Fruit fly (Drosophila melanogaster) whole organism, embryonic: ENCODE measurements around the gene CG4570.

Source experiments
- BtbVII ChIP-seq: fragments of 200-800 bp; sonication (Bioruptor generic); optimal IDR thresholded peaks from 3 replicates; lab custom pipeline; 2017; ENCODE audit warnings: missing biosample characterization, mild to moderate bottlenecking, missing genetic modification characterization
- CG10147 ChIP-seq: fragments of 200-800 bp; sonication (Bioruptor generic); optimal IDR thresholded peaks from 2 replicates; lab custom pipeline; 2019; ENCODE audit warnings: missing biosample characterization, mild to moderate bottlenecking, missing genetic modification characterization, moderate library complexity
- CG10209 ChIP-seq: fragments of 200-800 bp; sonication (Bioruptor generic); optimal IDR thresholded peaks from 3 replicates; lab custom pipeline; 2017; ENCODE audit warnings: missing biosample characterization, mild to moderate bottlenecking, missing genetic modification characterization, missing genetic modification reagents
- CG10366 ChIP-seq: fragments of 200-800 bp; sonication (Bioruptor generic); IDR thresholded peaks from 2 replicates; pipeline ENCODE4 v1.3.6; 2022; ENCODE audit warnings: missing biosample characterization, missing genetic modification characterization
- CG11723 ChIP-seq: fragments of 200-800 bp; sonication (Bioruptor generic); optimal IDR thresholded peaks from 2 replicates; lab custom pipeline; 2017; ENCODE audit warnings: missing biosample characterization, mild to moderate bottlenecking, missing genetic modification characterization
- CG12219 ChIP-seq: fragments of 200-800 bp; sonication (Bioruptor generic); optimal IDR thresholded peaks from 3 replicates; lab custom pipeline; 2018; ENCODE audit warnings: missing biosample characterization, mild to moderate bottlenecking, missing genetic modification characterization
- CG13296 ChIP-seq: fragments of 200-800 bp; sonication (Bioruptor generic); optimal IDR thresholded peaks from 3 replicates; lab custom pipeline; 2018; ENCODE audit warnings: missing biosample characterization, mild to moderate bottlenecking, missing genetic modification characterization
- CG13894 ChIP-seq: fragments of 200-800 bp; sonication (Bioruptor generic); optimal IDR thresholded peaks from 3 replicates; lab custom pipeline; 2018; ENCODE audit warnings: missing biosample characterization, mild to moderate bottlenecking, missing genetic modification characterization, moderate library complexity
- CG1603 ChIP-seq: fragments of 200-800 bp; sonication (Bioruptor generic); optimal IDR thresholded peaks from 2 replicates; lab custom pipeline; 2019; ENCODE audit warnings: missing biosample characterization, mild to moderate bottlenecking, missing genetic modification characterization, moderate library complexity
- CG17328 ChIP-seq: fragments of 200-800 bp; sonication (Bioruptor generic); IDR thresholded peaks from 2 replicates; pipeline ENCODE4 v1.3.6; 2022; ENCODE audit warnings: missing biosample characterization, missing genetic modification characterization
- CG3163 ChIP-seq: fragments of 200-800 bp; sonication (Bioruptor generic); optimal IDR thresholded peaks from 3 replicates; lab custom pipeline; 2016; ENCODE audit warnings: missing biosample characterization, missing genetic modification characterization
- CG34224 ChIP-seq: fragments of 200-800 bp; sonication (Bioruptor generic); IDR thresholded peaks from 3 replicates; pipeline ENCODE4 v1.3.6; 2022; ENCODE audit warnings: missing biosample characterization, missing genetic modification characterization; ENCODE audit not compliant: partially characterized antibody
- CG3995 ChIP-seq: fragments of 200-800 bp; sonication (Bioruptor generic); optimal IDR thresholded peaks from 3 replicates; lab custom pipeline; 2016; ENCODE audit warnings: missing biosample characterization, missing genetic modification characterization
- CG5245 ChIP-seq: fragments of 200-800 bp; sonication (Bioruptor generic); optimal IDR thresholded peaks from 3 replicates; lab custom pipeline; 2016; ENCODE audit warnings: missing biosample characterization, missing genetic modification characterization
- CG6254 ChIP-seq: fragments of 200-800 bp; sonication (Bioruptor generic); optimal IDR thresholded peaks from 3 replicates; lab custom pipeline; 2017; ENCODE audit warnings: mild to moderate bottlenecking, missing biosample characterization, missing genetic modification reagents, missing genetic modification characterization
- CG7271 ChIP-seq: fragments of 200-800 bp; sonication (Bioruptor generic); optimal IDR thresholded peaks from 2 replicates; lab custom pipeline; 2018; ENCODE audit warnings: missing biosample characterization, mild to moderate bottlenecking, missing genetic modification characterization, moderate library complexity
- CG7786 ChIP-seq: fragments of 200-800 bp; sonication (Bioruptor generic); optimal IDR thresholded peaks from 2 replicates; lab custom pipeline; 2016; ENCODE audit warnings: missing biosample characterization, missing genetic modification characterization
- CG7839 ChIP-seq: fragments of 200-800 bp; sonication (Bioruptor generic); optimal IDR thresholded peaks from 3 replicates; lab custom pipeline; 2018; ENCODE audit warnings: missing biosample characterization, mild to moderate bottlenecking, missing genetic modification characterization, moderate library complexity
- CG7928 ChIP-seq: fragments of 200-800 bp; sonication (Bioruptor generic); optimal IDR thresholded peaks from 2 replicates; lab custom pipeline; 2017; ENCODE audit warnings: missing biosample characterization, mild to moderate bottlenecking, missing genetic modification characterization
- D19B ChIP-seq: fragments of 200-800 bp; sonication (Bioruptor generic); optimal IDR thresholded peaks from 2 replicates; lab custom pipeline; 2017; ENCODE audit warnings: missing biosample characterization, mild to moderate bottlenecking, missing genetic modification characterization
- Ets65A ChIP-seq: fragments of 200-800 bp; sonication (Bioruptor generic); peaks from one replicate; lab custom pipeline; 2016; ENCODE audit warnings: missing biosample characterization, missing genetic modification characterization
- Fer2 ChIP-seq: fragments of 200-800 bp; sonication (Bioruptor generic); optimal IDR thresholded peaks from 2 replicates; lab custom pipeline; 2018; ENCODE audit warnings: missing biosample characterization, mild to moderate bottlenecking, missing genetic modification characterization, moderate library complexity
- GATAe ChIP-seq: fragments of 200-800 bp; sonication (Bioruptor generic); conservative IDR thresholded peaks from 2 replicates; pipeline ENCODE4 v1.3.6; 2022; ENCODE audit warnings: missing biosample characterization, missing genetic modification characterization
- Gug ChIP-seq: fragments of 200-800 bp; sonication (Bioruptor generic); IDR thresholded peaks from 4 replicates; pipeline ENCODE4 v1.3.6; 2022; ENCODE audit warnings: missing biosample characterization, missing genetic modification characterization
- HHEX ChIP-seq: fragments of 200-800 bp; sonication (Bioruptor generic); optimal IDR thresholded peaks from 3 replicates; lab custom pipeline; 2017; ENCODE audit warnings: missing biosample characterization, mild to moderate bottlenecking, missing genetic modification characterization, missing genetic modification reagents
- HLHmδ ChIP-seq: fragments of 200-800 bp; sonication (Bioruptor generic); optimal IDR thresholded peaks from 2 replicates; lab custom pipeline; 2018; ENCODE audit warnings: missing biosample characterization, mild to moderate bottlenecking, missing genetic modification characterization, moderate library complexity
- Hr39 ChIP-seq: fragments of >200 bp; optimal IDR thresholded peaks from 2 replicates; lab custom pipeline; 2017
- MESR4 ChIP-seq: fragments of 200-800 bp; sonication (Bioruptor generic); optimal IDR thresholded peaks from 2 replicates; lab custom pipeline; 2018; ENCODE audit warnings: missing biosample characterization, mild to moderate bottlenecking, missing genetic modification characterization, moderate library complexity
- Mes4 ChIP-seq: fragments of 200-800 bp; sonication (Bioruptor generic); optimal IDR thresholded peaks from 2 replicates; lab custom pipeline; 2016; ENCODE audit warnings: missing biosample characterization, missing genetic modification characterization
- Nf-YA ChIP-seq: fragments of 200-800 bp; sonication (Bioruptor generic); IDR thresholded peaks from 2 replicates; pipeline ENCODE4 v1.3.6; 2022; ENCODE audit warnings: missing biosample characterization, missing genetic modification characterization
- Oaz ChIP-seq: fragments of 200-800 bp; sonication (Bioruptor generic); IDR thresholded peaks from 2 replicates; pipeline ENCODE4 v1.3.6; 2022; ENCODE audit warnings: missing biosample characterization, missing genetic modification characterization
- Scr ChIP-seq: fragments of 200-800 bp; sonication (Bioruptor generic); IDR thresholded peaks from 2 replicates; pipeline ENCODE4 v1.3.6; 2022; ENCODE audit warnings: missing biosample characterization, missing genetic modification characterization; ENCODE audit not compliant: partially characterized antibody
- Xrp1 ChIP-seq: fragments of 200-800 bp; sonication (Bioruptor generic); IDR thresholded peaks from 2 replicates; pipeline ENCODE4 v1.3.6; 2022; ENCODE audit warnings: missing biosample characterization, missing genetic modification characterization
- ash1 ChIP-seq: fragments of 200-800 bp; sonication (Bioruptor generic); optimal IDR thresholded peaks from 2 replicates; lab custom pipeline; 2018; ENCODE audit warnings: missing biosample characterization, mild to moderate bottlenecking, missing genetic modification characterization
- bab2 ChIP-seq: fragments of 200-800 bp; sonication (Bioruptor generic); optimal IDR thresholded peaks from 2 replicates; lab custom pipeline; 2016; ENCODE audit warnings: missing biosample characterization, missing genetic modification characterization
- bbx ChIP-seq: fragments of 200-800 bp; sonication (Bioruptor generic); IDR thresholded peaks from 2 replicates; pipeline ENCODE4 v1.3.6; 2022; ENCODE audit warnings: missing biosample characterization, missing genetic modification characterization; ENCODE audit not compliant: partially characterized antibody
- chinmo ChIP-seq: fragments of 200-800 bp; sonication (Bioruptor generic); IDR thresholded peaks from 4 replicates; pipeline ENCODE4 v1.3.6; 2022; ENCODE audit warnings: missing biosample characterization, missing genetic modification characterization; ENCODE audit not compliant: partially characterized antibody
- crol ChIP-seq: fragments of 200-800 bp; sonication (Bioruptor generic); IDR thresholded peaks from 2 replicates; pipeline ENCODE4 v1.3.6; 2022; ENCODE audit warnings: missing biosample characterization, missing genetic modification characterization
- danr ChIP-seq: fragments of 200-800 bp; sonication (Bioruptor generic); IDR thresholded peaks from 2 replicates; pipeline ENCODE4 v1.3.6; 2022; ENCODE audit warnings: missing biosample characterization, missing genetic modification characterization
- dmrt99B ChIP-seq: fragments of 200-800 bp; sonication (Bioruptor generic); optimal IDR thresholded peaks from 2 replicates; lab custom pipeline; 2018; ENCODE audit warnings: missing biosample characterization, mild to moderate bottlenecking, missing genetic modification characterization, moderate library complexity
- emc ChIP-seq: fragments of 200-800 bp; sonication (Bioruptor generic); optimal IDR thresholded peaks from 2 replicates; lab custom pipeline; 2016; ENCODE audit warnings: missing biosample characterization, missing genetic modification characterization
- gcm2 ChIP-seq: fragments of 200-800 bp; sonication (Bioruptor generic); optimal IDR thresholded peaks from 2 replicates; lab custom pipeline; 2016; ENCODE audit warnings: missing biosample characterization, missing genetic modification characterization
- inv ChIP-seq: fragments of 200-800 bp; sonication (Bioruptor generic); IDR thresholded peaks from 2 replicates; pipeline ENCODE4 v1.3.6; 2022; ENCODE audit warnings: missing biosample characterization, missing genetic modification characterization; ENCODE audit not compliant: partially characterized antibody
- lbe ChIP-seq: fragments of 200-800 bp; sonication (Bioruptor generic); optimal IDR thresholded peaks from 2 replicates; lab custom pipeline; 2016; ENCODE audit warnings: missing biosample characterization, mild to moderate bottlenecking, missing genetic modification characterization
- mirr ChIP-seq: fragments of 200-800 bp; sonication (Bioruptor generic); optimal IDR thresholded peaks from 3 replicates; lab custom pipeline; 2018; ENCODE audit warnings: missing biosample characterization, mild to moderate bottlenecking, missing genetic modification characterization
- ranshi ChIP-seq: fragments of 200-800 bp; sonication (Bioruptor generic); IDR thresholded peaks from 2 replicates; pipeline ENCODE4 v1.3.6; 2022; ENCODE audit warnings: missing biosample characterization, missing genetic modification characterization
- sim ChIP-seq: fragments of 200-800 bp; sonication (Bioruptor generic); IDR thresholded peaks from 2 replicates; pipeline ENCODE4 v1.3.6; 2022; ENCODE audit warnings: missing biosample characterization, missing genetic modification characterization
- zfh1 ChIP-seq: fragments of 200-800 bp; sonication (Bioruptor generic); IDR thresholded peaks from 3 replicates; pipeline ENCODE4 v1.3.6; 2022; ENCODE audit warnings: missing biosample characterization, missing genetic modification characterization

Gene CG4570

dm6 chr3R:10888633-10889519, 32.3 kb downstream of the CG4570 start (continued):
- TF ChIP-seq GATAe (GFP tag; lab: Robert Waterston, UW) (no peak), CG7839 (tag; lab: Kevin White, UChicago) (peak; percentile 50), Hr39 (lab: Kevin White, UChicago) (no peak), CG12219 (GFP tag; lab: Kevin White, UChicago) (no peak), CG3995 (GFP tag; lab: Kevin White, UChicago) (peak; percentile 58), dmrt99B (tag; lab: Kevin White, UChicago) (peak; percentile 30), CG13894 (tag; lab: Kevin White, UChicago) (peak; percentile 43), Mes4 (GFP tag; lab: Kevin White, UChicago) (no peak), HHEX (GFP tag; lab: Kevin White, UChicago) (peak; percentile 2), zfh1 (GFP tag; lab: Robert Waterston, UW) (no peak), CG7928 (no peak), CG1603 (peak; percentile 33), Scr (GFP tag; lab: Robert Waterston, UW) (0 out of 2 replicates have a peak, but pooled peaks have one; percentile 13), CG13296 (GFP tag; lab: Kevin White, UChicago) (peak; percentile 34), bbx (GFP tag; lab: Robert Waterston, UW) (no peak), Ets65A (GFP tag; lab: Kevin White, UChicago) (peak; percentile 91), CG10209 (GFP tag; lab: Kevin White, UChicago) (no peak), CG3163 (GFP tag; lab: Kevin White, UChicago) (peak; percentile 98), danr (GFP tag; lab: Robert Waterston, UW) (no peak), emc (GFP tag; lab: Kevin White, UChicago) (no peak), CG17328 (0 out of 2 replicates have a peak, but pooled peaks have one; percentile 12), D19B (GFP tag; lab: Kevin White, UChicago) (peak; percentile 44), HLHmδ (peak; percentile 79), CG7271 (tag; lab: Kevin White, UChicago) (no peak), CG5245 (no peak), MESR4 (GFP tag; lab: Kevin White, UChicago) (no peak), Oaz (GFP tag; lab: Robert Waterston, UW) (no peak), ranshi (no peak; the same call in 1 of the 2 replicates), CG7786 (no peak), CG10366 (GFP tag; lab: Robert Waterston, UW) (peak; percentile 40), inv (GFP tag; lab: Robert Waterston, UW) (no peak), Gug (GFP tag; lab: Robert Waterston, UW) (peak; percentile 25; the same call in 1 of the 4 replicates), CG34224 (GFP tag; lab: Robert Waterston, UW) (peak; percentile 52), CG11723 (GFP tag; lab: Kevin White, UChicago) (no peak), CG6254 (peak; percentile 32), Nf-YA (GFP tag; lab: Robert Waterston, UW) (no peak), mirr (peak; percentile 82), bab2 (GFP tag; lab: Kevin White, UChicago) (no peak), CG10147 (GFP tag; lab: Kevin White, UChicago) (peak; percentile 20), Xrp1 (GFP tag; lab: Robert Waterston, UW) (peak; percentile 19; the same call in 1 of the 2 replicates), BtbVII (GFP tag; lab: Kevin White, UChicago) (peak; percentile 33), crol (GFP tag; lab: Robert Waterston, UW) (peak; percentile 98), ash1 (no peak), sim (GFP tag; lab: Robert Waterston, UW) (0 out of 2 replicates have a peak, but pooled peaks have one; percentile 6), Fer2 (peak; percentile 34), chinmo (GFP tag; lab: Robert Waterston, UW) (peak; percentile 98), lbe (GFP tag; lab: Kevin White, UChicago) (peak; percentile 57), gcm2 (GFP tag; lab: Kevin White, UChicago) (no peak)
